Fruit fly (Drosophila melanogaster): ENCODE data around the gene Dfd.

DNA sequence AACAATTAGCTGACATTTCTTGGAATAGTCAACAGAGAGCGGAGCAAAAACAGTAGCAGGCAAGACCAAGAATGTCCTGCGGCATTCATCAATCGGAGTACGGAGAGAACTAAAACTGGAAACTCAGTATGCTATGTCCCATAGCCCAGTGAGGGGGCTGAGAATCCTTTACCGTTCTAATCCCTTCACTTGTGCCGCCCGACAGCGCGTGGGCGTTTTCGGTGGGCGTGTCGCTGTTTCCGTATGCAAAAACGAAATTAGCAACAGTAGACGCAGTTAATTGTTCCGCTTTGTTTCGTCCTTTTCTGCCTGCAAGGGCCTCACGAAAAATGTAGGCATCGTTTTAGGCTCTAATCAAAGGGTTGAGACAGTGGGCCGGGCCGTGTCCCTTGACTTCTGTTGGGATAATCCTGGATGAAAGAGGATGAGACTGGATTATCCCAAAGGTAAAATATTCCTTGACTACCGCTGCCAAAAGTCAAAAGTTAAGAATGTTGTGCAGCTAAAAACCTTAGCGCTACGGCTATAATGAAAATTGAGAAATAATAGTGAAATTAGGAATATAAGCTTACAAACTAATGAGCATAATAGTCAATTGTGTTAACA is 13.2 kb downstream of the Dfd start:
- TF ChIP-seq CTCF (optimal IDR thresholded peaks at IDR 0.05) (no peak), CG8478 (optimal IDR thresholded peaks at IDR 0.05) (no peak)
